Fruit fly (Drosophila melanogaster) whole organism, pupa: ENCODE data around the gene CG32152.

Source experiments
- CG10348 ChIP-seq: fragments of 200-800 bp; sonication (Bioruptor generic); IDR thresholded peaks from 2 replicates; pipeline ENCODE4 v1.3.6; 2022; ENCODE audit warnings: missing biosample characterization, missing genetic modification characterization
- CG12605 ChIP-seq: fragments of 200-800 bp; sonication (Bioruptor generic); IDR thresholded peaks from 2 replicates; pipeline ENCODE4 v1.3.6; 2022; ENCODE audit warnings: missing biosample characterization, missing genetic modification characterization
- CG13204 ChIP-seq: fragments of 200-800 bp; sonication (Bioruptor generic); optimal IDR thresholded peaks from 2 replicates; lab custom pipeline; 2018; ENCODE audit warnings: missing biosample characterization, mild to moderate bottlenecking, missing genetic modification characterization, moderate library complexity
- CG14655 ChIP-seq: fragments of 200-800 bp; sonication (Bioruptor generic); optimal IDR thresholded peaks from 3 replicates; lab custom pipeline; 2017; ENCODE audit warnings: mild to moderate bottlenecking, missing biosample characterization, missing genetic modification reagents, missing genetic modification characterization
- CG15710 ChIP-seq: fragments of 200-800 bp; sonication (Bioruptor generic); optimal IDR thresholded peaks from 2 replicates; lab custom pipeline; 2018; ENCODE audit warnings: missing biosample characterization, mild to moderate bottlenecking, missing genetic modification characterization, moderate library complexity
- CG17806 ChIP-seq: fragments of 200-800 bp; sonication (Bioruptor generic); optimal IDR thresholded peaks from 2 replicates; lab custom pipeline; 2018; ENCODE audit warnings: missing biosample characterization, mild to moderate bottlenecking, missing genetic modification characterization, moderate library complexity
- CG32121 ChIP-seq: fragments of 200-800 bp; sonication (Bioruptor generic); IDR thresholded peaks from 2 replicates; pipeline ENCODE4 v1.3.6; 2022; ENCODE audit warnings: missing biosample characterization, missing genetic modification characterization
- CG34367 ChIP-seq: fragments of 200-800 bp; sonication (Bioruptor generic); optimal IDR thresholded peaks from 2 replicates; lab custom pipeline; 2018; ENCODE audit warnings: missing biosample characterization, mild to moderate bottlenecking, missing genetic modification characterization
- CG4496 ChIP-seq: fragments of 200-800 bp; sonication (Bioruptor generic); IDR thresholded peaks from 3 replicates; pipeline ENCODE4 v1.3.6; 2022; ENCODE audit warnings: missing biosample characterization, missing genetic modification characterization
- CG8159 ChIP-seq: fragments of 200-800 bp; sonication (Bioruptor generic); optimal IDR thresholded peaks from 3 replicates; lab custom pipeline; 2018; ENCODE audit warnings: missing biosample characterization, mild to moderate bottlenecking, missing genetic modification characterization, moderate library complexity
- CG8301 ChIP-seq: fragments of 200-800 bp; sonication (Bioruptor generic); optimal IDR thresholded peaks from 2 replicates; lab custom pipeline; 2018; ENCODE audit warnings: missing biosample characterization, mild to moderate bottlenecking, missing genetic modification characterization
- CG9948 ChIP-seq: fragments of 200-800 bp; sonication (Bioruptor generic); optimal IDR thresholded peaks from 2 replicates; lab custom pipeline; 2018; ENCODE audit warnings: missing biosample characterization, mild to moderate bottlenecking, missing genetic modification characterization, moderate library complexity
- D1 ChIP-seq: fragments of 200-800 bp; sonication (Bioruptor generic); optimal IDR thresholded peaks from 2 replicates; lab custom pipeline; 2018; ENCODE audit warnings: missing biosample characterization, mild to moderate bottlenecking, missing genetic modification characterization, moderate library complexity
- EcR ChIP-seq: fragments of 200-800 bp; sonication (Bioruptor generic); optimal IDR thresholded peaks from 3 replicates; lab custom pipeline; 2019; ENCODE audit warnings: missing biosample characterization, missing genetic modification characterization, mild to moderate bottlenecking, moderate library complexity, missing genetic modification reagents
- Ets98B ChIP-seq: fragments of 200-800 bp; sonication (Bioruptor generic); IDR thresholded peaks from 2 replicates; pipeline ENCODE4 v1.3.6; 2022; ENCODE audit warnings: missing biosample characterization, missing genetic modification characterization
- Pif1A ChIP-seq: fragments of 200-800 bp; sonication (Bioruptor generic); optimal IDR thresholded peaks from 3 replicates; lab custom pipeline; 2016; ENCODE audit warnings: missing biosample characterization, missing genetic modification characterization
- Pif1B ChIP-seq: fragments of 200-800 bp; sonication (Bioruptor generic); optimal IDR thresholded peaks from 3 replicates; lab custom pipeline; 2016; ENCODE audit warnings: missing biosample characterization, missing genetic modification characterization
- Snoo ChIP-seq: fragments of 200-800 bp; sonication (Bioruptor generic); optimal IDR thresholded peaks from 3 replicates; lab custom pipeline; 2017; ENCODE audit warnings: missing biosample characterization, mild to moderate bottlenecking, missing genetic modification characterization, inconsistent platforms
- fd96Ca ChIP-seq: fragments of 200-800 bp; sonication (Bioruptor generic); IDR thresholded peaks from 3 replicates; pipeline ENCODE4 v1.3.6; 2022; ENCODE audit warnings: missing biosample characterization, missing genetic modification characterization
- gl ChIP-seq: fragments of 200-800 bp; sonication (Bioruptor generic); optimal IDR thresholded peaks from 2 replicates; lab custom pipeline; 2018; ENCODE audit warnings: missing biosample characterization, mild to moderate bottlenecking, missing genetic modification characterization
- rn ChIP-seq: fragments of 200-800 bp; sonication (Bioruptor generic); IDR thresholded peaks from 2 replicates; pipeline ENCODE4 v1.3.6; 2022; ENCODE audit warnings: missing biosample characterization, missing genetic modification characterization

The CG32152 gene

dm6 chr3L:16146539-16146934, 2.7 kb upstream of the CG32152 start:
- TF ChIP-seq CG12605 (GFP tag; lab: Robert Waterston, UW) (no peak), Snoo (tag; lab: Kevin White, UChicago) (no peak), CG14655 (no peak), CG15710 (tag; lab: Kevin White, UChicago) (no peak), Pif1A (GFP tag; lab: Kevin White, UChicago) (no peak), CG9948 (no peak), CG13204 (GFP tag; lab: Kevin White, UChicago) (no peak), rn (no peak)

- no peak for TF ChIP-seq CG14655
- TF ChIP-seq CG17806 (tag; lab: Kevin White, UChicago) = no peak
- no peak for TF ChIP-seq CG10348 (GFP tag; lab: Robert Waterston, UW)
- no peak for TF ChIP-seq EcR (GFP tag; lab: Kevin White, UChicago)
- TF ChIP-seq Ets98B (GFP tag; lab: Robert Waterston, UW) = no peak
- TF ChIP-seq D1 (tag; lab: Kevin White, UChicago) = no peak
- TF ChIP-seq CG9948 = no peak
- TF ChIP-seq CG8159 (tag; lab: Kevin White, UChicago) = no peak
- TF ChIP-seq, all 21 proteins: peak for 0
Measured at dm6 chr3L:16145931-16146538, 2.2 kb upstream of the CG32152 start.

- TF ChIP-seq rn (no peak), gl (tag; lab: Kevin White, UChicago) (no peak), fd96Ca (GFP tag; lab: Robert Waterston, UW) (no peak), CG34367 (tag; lab: Kevin White, UChicago) (no peak), Pif1B (GFP tag; lab: Kevin White, UChicago) (no peak), Snoo (tag; lab: Kevin White, UChicago) (peak; percentile 64), CG12605 (GFP tag; lab: Robert Waterston, UW) (no peak)
Measured at dm6 chr3L:16145282-16145681, 1.4 kb upstream of the CG32152 start.

dm6 chr3L:16141556-16141955, 2.3 kb downstream of the CG32152 start:
- TF ChIP-seq EcR (GFP tag; lab: Kevin White, UChicago) = no peak
- TF ChIP-seq Snoo (tag; lab: Kevin White, UChicago) = no peak
- no peak for TF ChIP-seq CG9948
- TF ChIP-seq CG12605 (GFP tag; lab: Robert Waterston, UW) = no peak
- TF ChIP-seq Pif1B (GFP tag; lab: Kevin White, UChicago) = no peak
- no peak for TF ChIP-seq CG15710 (tag; lab: Kevin White, UChicago)
- TF ChIP-seq CG8301 (tag; lab: Kevin White, UChicago) = no peak
- no peak for TF ChIP-seq Pif1A (GFP tag; lab: Kevin White, UChicago)
- TF ChIP-seq CG34367 (tag; lab: Kevin White, UChicago) = no peak
- TF ChIP-seq CG14655 = no peak
- no peak for TF ChIP-seq CG4496 (GFP tag; lab: Robert Waterston, UW)
- TF ChIP-seq, all 21 proteins: peak for 0

dm6 chr3L:16139131-16139530, 4.7 kb downstream of the CG32152 start:
- no peak for TF ChIP-seq CG8159 (tag; lab: Kevin White, UChicago)
- no peak for TF ChIP-seq D1 (tag; lab: Kevin White, UChicago)
- TF ChIP-seq EcR (GFP tag; lab: Kevin White, UChicago) = no peak
- TF ChIP-seq CG8301 (tag; lab: Kevin White, UChicago) = no peak
- TF ChIP-seq Pif1B (GFP tag; lab: Kevin White, UChicago) = no peak
- no peak for TF ChIP-seq gl (tag; lab: Kevin White, UChicago)
- TF ChIP-seq CG13204 (GFP tag; lab: Kevin White, UChicago) = no peak
- TF ChIP-seq CG32121 (GFP tag; lab: Robert Waterston, UW) = no peak
- no peak for TF ChIP-seq CG17806 (tag; lab: Kevin White, UChicago)
- no peak for TF ChIP-seq CG10348 (GFP tag; lab: Robert Waterston, UW)

- TF ChIP-seq EcR (GFP tag; lab: Kevin White, UChicago) (no peak), Pif1B (GFP tag; lab: Kevin White, UChicago) (no peak)
Measured at dm6 chr3L:16137779-16138178, 6.1 kb downstream of the CG32152 start, which contains the start of gene CG5157. Gene CG5157 (minus strand): TSS chr3L:16137879.

- TF ChIP-seq Pif1B (GFP tag; lab: Kevin White, UChicago) = no peak
- no peak for TF ChIP-seq CG34367 (tag; lab: Kevin White, UChicago)
- TF ChIP-seq gl (tag; lab: Kevin White, UChicago) = no peak
- no peak for TF ChIP-seq CG13204 (GFP tag; lab: Kevin White, UChicago)
- TF ChIP-seq CG4496 (GFP tag; lab: Robert Waterston, UW) = no peak
- TF ChIP-seq CG15710 (tag; lab: Kevin White, UChicago) = no peak
- no peak for TF ChIP-seq EcR (GFP tag; lab: Kevin White, UChicago)
Measured at dm6 chr3L:16136819-16137553, 6.8 kb downstream of the CG32152 start.
